Worm (Caenorhabditis elegans) whole organism, L4/young adult: ENCODE measurements around the gene ints-5.

Experiments used
- W03F9.2 ChIP-seq: fragments of 150-350 bp; optimal IDR thresholded peaks from 2 replicates; lab custom pipeline; 2014; ENCODE audit warnings: missing biosample characterization, missing genetic modification characterization
- dao-5 ChIP-seq: sonication (generic microtip); optimal IDR thresholded peaks from 2 replicates; lab custom pipeline; 2016; ENCODE audit warnings: missing genotype, missing genetic modification characterization, moderate library complexity, missing compliant biosample characterization
- him-1 ChIP-seq: sonication (generic microtip); optimal IDR thresholded peaks from 2 replicates; lab custom pipeline; 2016; ENCODE audit warnings: missing genotype, missing genetic modification reagents, missing genetic modification characterization, missing compliant biosample characterization

ints-5 gene

ce11 chrV:18565621-18566020 is 31.9 kb downstream of the ints-5 start:
- TF ChIP-seq him-1 (no peak), W03F9.2 (tag; lab: Kevin White, UChicago) (no peak), dao-5 (no peak)

ce11 chrV:18569445-18569844 is 35.7 kb downstream of the ints-5 start:
- TF ChIP-seq dao-5 = no peak
- no peak for TF ChIP-seq W03F9.2 (tag; lab: Kevin White, UChicago)
- no peak for TF ChIP-seq him-1

- TF ChIP-seq W03F9.2 (tag; lab: Kevin White, UChicago) = no peak
Observed at ce11 chrV:18571533-18571932, 37.8 kb downstream of the ints-5 start, which contains the start of gene Y51A2D.21. Y51A2D.21 (plus strand) TSS chrV:18571833.

- TF ChIP-seq him-1 (no peak), W03F9.2 (tag; lab: Kevin White, UChicago) (no peak), dao-5 (no peak)
Observed at ce11 chrV:18573199-18573598, 39.4 kb downstream of the ints-5 start.

ce11 chrV:18575084-18575483 is 41.3 kb downstream of the ints-5 start:
- no peak for TF ChIP-seq dao-5
- no peak for TF ChIP-seq him-1
- TF ChIP-seq W03F9.2 (tag; lab: Kevin White, UChicago) = no peak

- TF ChIP-seq him-1 = no peak
- no peak for TF ChIP-seq W03F9.2 (tag; lab: Kevin White, UChicago)
- TF ChIP-seq dao-5 = no peak
Observed at ce11 chrV:18576128-18576527, 42.4 kb downstream of the ints-5 start.

- TF ChIP-seq him-1 = no peak
- TF ChIP-seq W03F9.2 (tag; lab: Kevin White, UChicago) = no peak
- TF ChIP-seq dao-5 = no peak
Observed at ce11 chrV:18577458-18578078, 43.8 kb downstream of the ints-5 start.

ce11 chrV:18578306-18578705 is 44.6 kb downstream of the ints-5 start:
- no peak for TF ChIP-seq W03F9.2 (tag; lab: Kevin White, UChicago)

ce11 chrV:18579684-18580083 is 45.9 kb downstream of the ints-5 start, which contains the start of gene Y51A2D.13:
Y51A2D.13 (minus strand) TSS chrV:18579784.
- TF ChIP-seq W03F9.2 (tag; lab: Kevin White, UChicago) = no peak
- TF ChIP-seq him-1 = no peak
- TF ChIP-seq dao-5 = no peak

- no peak for TF ChIP-seq W03F9.2 (tag; lab: Kevin White, UChicago)
- TF ChIP-seq dao-5 = no peak
- TF ChIP-seq him-1 = no peak
Observed at ce11 chrV:18581393-18582113, 47.8 kb downstream of the ints-5 start.

ce11 chrV:18582358-18582757 is 48.6 kb downstream of the ints-5 start, which contains the start of gene txt-14:
txt-14 (plus strand) TSS chrV:18582658.
- no peak for TF ChIP-seq him-1
- no peak for TF ChIP-seq dao-5
- no peak for TF ChIP-seq W03F9.2 (tag; lab: Kevin White, UChicago)

ce11 chrV:18585102-18585501 is 51.3 kb downstream of the ints-5 start:
- TF ChIP-seq W03F9.2 (tag; lab: Kevin White, UChicago) = no peak

- TF ChIP-seq W03F9.2 (tag; lab: Kevin White, UChicago) = no peak
Observed at ce11 chrV:18586954-18587353, 53.2 kb downstream of the ints-5 start.

- TF ChIP-seq him-1 (no peak), W03F9.2 (tag; lab: Kevin White, UChicago) (no peak), dao-5 (no peak)
Observed at ce11 chrV:18587936-18588335, 54.2 kb downstream of the ints-5 start.

- TF ChIP-seq dao-5 (no peak), W03F9.2 (tag; lab: Kevin White, UChicago) (no peak), him-1 (no peak)
Observed at ce11 chrV:18589585-18589984, 55.8 kb downstream of the ints-5 start.

- TF ChIP-seq dao-5 = no peak
- no peak for TF ChIP-seq W03F9.2 (tag; lab: Kevin White, UChicago)
- TF ChIP-seq him-1 = no peak
Observed at ce11 chrV:18592448-18592847, 58.7 kb downstream of the ints-5 start, which contains the start of gene grdn-1. grdn-1 (plus strand) TSS chrV:18592748.
